Worm (Caenorhabditis elegans): Measurements from ENCODE around the gene F35C11.7.

ce11 chrII:8209476-8209875 is 46.6 kb upstream of the F35C11.7 start, which contains the start of gene M110.8:
- no peak for TF ChIP-seq nhr-77 (tag; optimal IDR thresholded peaks at IDR 0.05)
- no peak for TF ChIP-seq skn-1 (tag; optimal IDR thresholded peaks at IDR 0.05)

All from whole organism, L2 larva.